Fruit fly (Drosophila melanogaster) whole organism, embryonic: Measurements from ENCODE around the gene CG3764.
A peak's percentile ranks its signal among the peaks of the same experiment; 100 is the strongest.

ENCODE experiments used
- ATbp ChIP-seq: fragments of 200-800 bp; sonication (Bioruptor generic); optimal IDR thresholded peaks from 2 replicates; lab custom pipeline; 2017; ENCODE audit warnings: missing biosample characterization, mild to moderate bottlenecking, missing genetic modification characterization, missing genetic modification reagents
- Antp ChIP-seq: fragments of 200-800 bp; sonication (Bioruptor generic); optimal IDR thresholded peaks from 3 replicates; lab custom pipeline; 2016; ENCODE audit warnings: missing biosample characterization, missing genetic modification characterization
- BEAF-32 ChIP-seq: fragments of 200-800 bp; sonication (Bioruptor generic); optimal IDR thresholded peaks from 3 replicates; lab custom pipeline; 2017; ENCODE audit warnings: missing biosample characterization, missing genetic modification characterization, mild to moderate bottlenecking, moderate library complexity, missing genetic modification reagents
- CG10274 ChIP-seq: fragments of 200-800 bp; sonication (Bioruptor generic); optimal IDR thresholded peaks from 3 replicates; lab custom pipeline; 2017; ENCODE audit warnings: missing biosample characterization, mild to moderate bottlenecking, missing genetic modification characterization
- CG10959 ChIP-seq: fragments of 200-800 bp; sonication (Bioruptor generic); IDR thresholded peaks from 2 replicates; pipeline ENCODE4 v1.3.6; 2022; ENCODE audit warnings: missing biosample characterization, missing genetic modification characterization
- CG11093 ChIP-seq: fragments of 200-800 bp; sonication (Bioruptor generic); IDR thresholded peaks from 3 replicates; pipeline ENCODE4 v1.3.6; 2022; ENCODE audit warnings: missing biosample characterization, missing genetic modification characterization
- CG12155 ChIP-seq: fragments of 200-800 bp; sonication (Bioruptor generic); optimal IDR thresholded peaks from 3 replicates; lab custom pipeline; 2016; ENCODE audit warnings: missing biosample characterization, missing genetic modification characterization
- CG12744 ChIP-seq: fragments of 200-800 bp; sonication (Bioruptor generic); optimal IDR thresholded peaks from 2 replicates; lab custom pipeline; 2016; ENCODE audit warnings: missing biosample characterization, missing genetic modification characterization
- CG14667 ChIP-seq: fragments of 200-800 bp; sonication (Bioruptor generic); IDR thresholded peaks from 2 replicates; pipeline ENCODE4 v1.3.6; 2022; ENCODE audit warnings: missing biosample characterization, missing genetic modification characterization
- CG16815 ChIP-seq: fragments of 200-800 bp; sonication (Bioruptor generic); optimal IDR thresholded peaks from 3 replicates; lab custom pipeline; 2017; ENCODE audit warnings: missing biosample characterization, mild to moderate bottlenecking, missing genetic modification characterization
- CG33213 ChIP-seq: fragments of 200-800 bp; sonication (Bioruptor generic); optimal IDR thresholded peaks from 3 replicates; lab custom pipeline; 2016; ENCODE audit warnings: missing biosample characterization, missing genetic modification characterization
- CG3838 ChIP-seq: fragments of 200-800 bp; sonication (Bioruptor generic); optimal IDR thresholded peaks from 3 replicates; lab custom pipeline; 2016; ENCODE audit warnings: missing biosample characterization, missing genetic modification characterization
- CG6791 ChIP-seq: fragments of 200-800 bp; sonication (Bioruptor generic); IDR thresholded peaks from 3 replicates; pipeline ENCODE4 v1.3.6; 2022; ENCODE audit warnings: missing biosample characterization, missing genetic modification characterization; ENCODE audit not compliant: partially characterized antibody
- CG6854 ChIP-seq: fragments of 200-800 bp; sonication (Bioruptor generic); optimal IDR thresholded peaks from 3 replicates; lab custom pipeline; 2017; ENCODE audit warnings: missing biosample characterization, mild to moderate bottlenecking, missing genetic modification characterization
- CG7987 ChIP-seq: fragments of 200-800 bp; sonication (Bioruptor generic); optimal IDR thresholded peaks from 2 replicates; lab custom pipeline; 2018; ENCODE audit warnings: missing biosample characterization, mild to moderate bottlenecking, missing genetic modification characterization, moderate library complexity
- CG8089 ChIP-seq: fragments of 200-800 bp; sonication (Bioruptor generic); optimal IDR thresholded peaks from 3 replicates; lab custom pipeline; 2016; ENCODE audit warnings: missing biosample characterization, missing genetic modification characterization
- CG8765 ChIP-seq: fragments of 200-800 bp; sonication (Bioruptor generic); IDR thresholded peaks from 2 replicates; pipeline ENCODE4 v1.3.6; 2022; ENCODE audit warnings: missing biosample characterization, missing genetic modification characterization
- CTCF ChIP-seq: fragments of 200-800 bp; sonication (Bioruptor generic); optimal IDR thresholded peaks from 2 replicates; lab custom pipeline; 2017; ENCODE audit warnings: missing biosample characterization, mild to moderate bottlenecking, missing genetic modification characterization, moderate library complexity
- CkIIα-i1 ChIP-seq: fragments of 200-800 bp; sonication (Bioruptor generic); IDR thresholded peaks from 2 replicates; pipeline ENCODE4 v1.3.6; 2022; ENCODE audit warnings: missing biosample characterization, missing genetic modification characterization
- D ChIP-seq, 2 experiments: fragments of 200-800 bp in 1 of 2; fragments of >200 bp in 1 of 2; sonication (Bioruptor generic) in 1 of 2; optimal IDR thresholded peaks; 2 replicates in 1 of 2; 3 replicates in 1 of 2; lab custom pipeline; 2017; ENCODE audit warnings: mild to moderate bottlenecking in 1 of 2, missing biosample characterization in 1 of 2, missing genetic modification characterization in 1 of 2, missing genetic modification reagents in 1 of 2
- Dll ChIP-seq: fragments of 200-800 bp; sonication (Bioruptor generic); IDR thresholded peaks from 4 replicates; pipeline ENCODE4 v1.3.6; 2022; ENCODE audit warnings: missing biosample characterization, missing genetic modification characterization; ENCODE audit not compliant: partially characterized antibody
- Drgx ChIP-seq: fragments of 200-800 bp; sonication (Bioruptor generic); IDR thresholded peaks from 2 replicates; pipeline ENCODE4 v1.3.6; 2022; ENCODE audit warnings: missing biosample characterization, missing genetic modification characterization
- ERR ChIP-seq: fragments of 200-800 bp; sonication (Bioruptor generic); optimal IDR thresholded peaks from 2 replicates; lab custom pipeline; 2016; ENCODE audit warnings: missing biosample characterization, missing genetic modification characterization
- Ets97D ChIP-seq: fragments of 200-800 bp; sonication (Bioruptor generic); optimal IDR thresholded peaks from 3 replicates; lab custom pipeline; 2016; ENCODE audit warnings: missing biosample characterization, missing genetic modification characterization
- Hsf ChIP-seq: fragments of 200-800 bp; sonication (Bioruptor generic); optimal IDR thresholded peaks from 3 replicates; lab custom pipeline; 2016; ENCODE audit warnings: missing biosample characterization, missing genetic modification characterization
- Meics ChIP-seq: fragments of 200-800 bp; sonication (Bioruptor generic); optimal IDR thresholded peaks from 2 replicates; lab custom pipeline; 2017; ENCODE audit warnings: missing biosample characterization, mild to moderate bottlenecking, missing genetic modification characterization
- Nf-YB ChIP-seq: fragments of 200-800 bp; sonication (Bioruptor generic); optimal IDR thresholded peaks from 3 replicates; lab custom pipeline; 2019; ENCODE audit warnings: missing biosample characterization, mild to moderate bottlenecking, missing genetic modification characterization, moderate library complexity
- YL-1 ChIP-seq: fragments of 200-800 bp; sonication (Bioruptor generic); optimal IDR thresholded peaks from 3 replicates; lab custom pipeline; 2017; ENCODE audit warnings: missing biosample characterization, mild to moderate bottlenecking, missing genetic modification characterization
- ap ChIP-seq: fragments of 200-800 bp; sonication (Bioruptor generic); IDR thresholded peaks from 2 replicates; pipeline ENCODE4 v1.3.6; 2022; ENCODE audit warnings: missing biosample characterization, missing genetic modification characterization
- fd3F ChIP-seq: fragments of 200-800 bp; sonication (Bioruptor generic); optimal IDR thresholded peaks from 2 replicates; lab custom pipeline; 2018; ENCODE audit warnings: missing biosample characterization, mild to moderate bottlenecking, missing genetic modification characterization, moderate library complexity
- gcm ChIP-seq: fragments of 200-800 bp; sonication (Bioruptor generic); optimal IDR thresholded peaks from 2 replicates; lab custom pipeline; 2019; ENCODE audit warnings: missing biosample characterization, mild to moderate bottlenecking, missing genetic modification characterization, moderate library complexity
- gem ChIP-seq: fragments of 200-800 bp; sonication (Bioruptor generic); optimal IDR thresholded peaks from 2 replicates; lab custom pipeline; 2019; ENCODE audit warnings: missing biosample characterization, mild to moderate bottlenecking, missing genetic modification characterization, moderate library complexity
- ken ChIP-seq: fragments of 200-800 bp; sonication (Bioruptor generic); IDR thresholded peaks from 3 replicates; pipeline ENCODE4 v1.3.6; 2022; ENCODE audit warnings: missing biosample characterization, missing genetic modification characterization
- kni ChIP-seq: fragments of 200-800 bp; sonication (Bioruptor generic); optimal IDR thresholded peaks from 3 replicates; lab custom pipeline; 2017; ENCODE audit warnings: mild to moderate bottlenecking, missing biosample characterization, missing genetic modification reagents, missing genetic modification characterization
- luna ChIP-seq: fragments of 200-800 bp; sonication (Bioruptor generic); optimal IDR thresholded peaks from 2 replicates; lab custom pipeline; 2016; ENCODE audit warnings: missing biosample characterization, missing genetic modification characterization
- mld ChIP-seq: fragments of 200-800 bp; sonication (Bioruptor generic); IDR thresholded peaks from 3 replicates; pipeline ENCODE4 v1.3.6; 2022; ENCODE audit warnings: missing biosample characterization, missing genetic modification characterization; ENCODE audit not compliant: partially characterized antibody
- nerfin-2 ChIP-seq: fragments of 200-800 bp; sonication (Bioruptor generic); IDR thresholded peaks from 2 replicates; pipeline ENCODE4 v1.3.6; 2022; ENCODE audit warnings: missing biosample characterization, missing genetic modification characterization; ENCODE audit not compliant: partially characterized antibody
- pan ChIP-seq, 4 experiments: fragments of >200 bp in 3 of 4; fragments of 200-800 bp in 1 of 4; sonication (Bioruptor generic) in 1 of 4; optimal IDR thresholded peaks in 3 of 4; IDR thresholded peaks in 1 of 4; 2 replicates each; pipeline versions ENCODE4 v1.3.6 to Lab custom; 2017 to 2022; ENCODE audit warnings: missing biosample characterization in 2 of 4, missing genetic modification characterization in 2 of 4, mixed read lengths in 1 of 4
- repo ChIP-seq: fragments of 200-800 bp; sonication (Bioruptor generic); optimal IDR thresholded peaks from 2 replicates; lab custom pipeline; 2016; ENCODE audit warnings: missing biosample characterization, missing genetic modification characterization
- sens ChIP-seq: fragments of 200-800 bp; sonication (Bioruptor generic); peaks from one replicate; lab custom pipeline; 2016; ENCODE audit warnings: missing biosample characterization, missing genetic modification characterization
- sim ChIP-seq: fragments of 200-800 bp; sonication (Bioruptor generic); IDR thresholded peaks from 2 replicates; pipeline ENCODE4 v1.3.6; 2022; ENCODE audit warnings: missing biosample characterization, missing genetic modification characterization
- sisA ChIP-seq: fragments of 200-800 bp; sonication (Bioruptor generic); IDR thresholded peaks from 2 replicates; pipeline ENCODE4 v1.3.6; 2022; ENCODE audit warnings: missing biosample characterization, missing genetic modification characterization
- so ChIP-seq: fragments of 200-800 bp; sonication (Bioruptor generic); IDR thresholded peaks from 3 replicates; pipeline ENCODE4 v1.3.6; 2022; ENCODE audit warnings: missing biosample characterization, missing genetic modification characterization
- sob ChIP-seq: fragments of 200-800 bp; sonication (Bioruptor generic); IDR thresholded peaks from 2 replicates; pipeline ENCODE4 v1.3.6; 2022; ENCODE audit warnings: missing biosample characterization, missing genetic modification characterization
- ssp ChIP-seq: fragments of 200-800 bp; sonication (Bioruptor generic); IDR thresholded peaks from 2 replicates; pipeline ENCODE4 v1.3.6; 2022; ENCODE audit warnings: missing biosample characterization, missing genetic modification characterization
- tll ChIP-seq, 2 experiments: fragments of 200-800 bp in 1 of 2; fragments of >200 bp in 1 of 2; sonication (Bioruptor generic) in 1 of 2; optimal IDR thresholded peaks; 2 replicates each; lab custom pipeline; 2017 to 2019; ENCODE audit warnings: missing biosample characterization in 2 of 2, missing genetic modification characterization in 2 of 2, mild to moderate bottlenecking in 1 of 2, moderate library complexity in 1 of 2
- usp ChIP-seq: fragments of >200 bp; optimal IDR thresholded peaks from 2 replicates; lab custom pipeline; 2017; ENCODE audit warnings: missing biosample characterization, missing genetic modification characterization
- wek ChIP-seq: fragments of 200-800 bp; sonication (Bioruptor generic); optimal IDR thresholded peaks from 3 replicates; lab custom pipeline; 2018; ENCODE audit warnings: missing biosample characterization, mild to moderate bottlenecking, missing genetic modification characterization, moderate library complexity

Gene CG3764

dm6 chr3L:16986062-16987013 lies 26.0 kb downstream of the CG3764 start (continued):
- TF ChIP-seq ATbp (GFP tag; lab: Kevin White, UChicago) (peak; percentile 40), D (optimal IDR thresholded peaks at IDR 0.05; lab: Kevin White, UChicago) (no peak), D (GFP tag; optimal IDR thresholded peaks at IDR 0.05; lab: Kevin White, UChicago) (peak; percentile 67), so (GFP tag; lab: Robert Waterston, UW) (no peak), CG16815 (GFP tag; lab: Kevin White, UChicago) (peak; percentile 27), ken (GFP tag; lab: Robert Waterston, UW) (0 out of 3 replicates have a peak, but pooled peaks have one; percentile 42), CG11093 (no peak), CkIIα-i1 (no peak), Antp (GFP tag; lab: Kevin White, UChicago) (peak; percentile 14), nerfin-2 (GFP tag; lab: Robert Waterston, UW) (no peak), tll (GFP tag; optimal IDR thresholded peaks at IDR 0.05; lab: Kevin White, UChicago) (no peak), CG12744 (GFP tag; lab: Kevin White, UChicago) (no peak), CG8765 (GFP tag; lab: Robert Waterston, UW) (no peak), kni (GFP tag; lab: Kevin White, UChicago) (no peak), ap (GFP tag; lab: Robert Waterston, UW) (no peak), CTCF (GFP tag; lab: Kevin White, UChicago) (no peak), Ets97D (GFP tag; lab: Kevin White, UChicago) (no peak), CG10959 (GFP tag; lab: Robert Waterston, UW) (no peak), usp (GFP tag; lab: Kevin White, UChicago) (no peak), sisA (GFP tag; lab: Robert Waterston, UW) (peak; percentile 55), CG7987 (no peak), luna (GFP tag; lab: Kevin White, UChicago) (no peak), CG6854 (GFP tag; lab: Kevin White, UChicago) (peak; percentile 14), gem (tag; lab: Kevin White, UChicago) (peak; percentile 71), repo (GFP tag; lab: Kevin White, UChicago) (no peak), BEAF-32 (no peak), Drgx (GFP tag; lab: Robert Waterston, UW) (peak; percentile 80), pan (optimal IDR thresholded peaks at IDR 0.05; lab: Kevin White, UChicago) (no peak), pan (GFP tag; optimal IDR thresholded peaks at IDR 0.05 in 1 of 2, IDR thresholded peaks at IDR 0.05 in 1 of 2) (peak in 1 of 2 experiments; percentile 32), Dll (GFP tag; lab: Robert Waterston, UW) (peak; percentile 32; the same call in 2 of the 4 replicates), CG14667 (peak; percentile 31; the same call in 1 of the 2 replicates), CG6791 (GFP tag; lab: Robert Waterston, UW) (no peak), fd3F (no peak), CG3838 (GFP tag; lab: Kevin White, UChicago) (no peak), mld (GFP tag; lab: Robert Waterston, UW) (no peak), CG33213 (GFP tag; lab: Kevin White, UChicago) (no peak), sens (GFP tag; lab: Kevin White, UChicago) (peak; percentile 90), Hsf (GFP tag; lab: Kevin White, UChicago) (peak; percentile 37), ERR (GFP tag; lab: Kevin White, UChicago) (no peak), gcm (no peak), sob (GFP tag; lab: Robert Waterston, UW) (peak; percentile 54), ssp (no peak), Nf-YB (GFP tag; lab: Kevin White, UChicago) (peak; percentile 35), YL-1 (GFP tag; lab: Kevin White, UChicago) (no peak), wek (GFP tag; lab: Kevin White, UChicago) (no peak), sim (GFP tag; lab: Robert Waterston, UW) (no peak), CG12155 (GFP tag; lab: Kevin White, UChicago) (peak; percentile 11), CG10274 (GFP tag; lab: Kevin White, UChicago) (no peak), CG8089 (GFP tag; lab: Kevin White, UChicago) (peak; percentile 2), Meics (GFP tag; lab: Kevin White, UChicago) (peak; percentile 69)
